Worm (Caenorhabditis elegans): ENCODE data around the gene ndub-5.

ndub-5 gene

DNA sequence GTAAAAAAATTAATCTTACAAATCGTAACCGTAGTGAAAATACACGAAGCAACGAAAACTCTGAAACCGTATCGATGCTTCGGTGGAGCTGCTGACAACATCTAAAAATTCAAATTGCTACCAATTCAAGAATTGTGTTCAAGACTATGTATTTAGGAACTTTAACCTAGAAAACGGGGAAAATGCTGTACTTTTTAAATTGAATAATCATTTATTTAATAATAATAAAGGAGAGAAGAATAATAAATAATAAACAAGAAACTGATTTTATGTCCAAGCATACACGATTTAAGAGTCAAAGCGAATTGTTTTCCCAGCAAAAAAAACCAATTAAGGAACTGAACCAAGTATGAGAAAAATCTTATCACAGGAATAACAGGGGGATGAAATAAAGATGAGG lies 21.6 kb downstream of the ndub-5 start, which contains the start of gene C25H3.17:
TSS of gene C25H3.17 (minus strand) at position 101 of the 400 bp plus-strand sequence.
- TF ChIP-seq mab-5 (tag; optimal IDR thresholded peaks at IDR 0.05), result no peak
- no peak for TF ChIP-seq sem-4 (tag; optimal IDR thresholded peaks at IDR 0.05)
- TF ChIP-seq egl-27 (tag; optimal IDR thresholded peaks at IDR 0.05), result no peak
- TF ChIP-seq dmd-4 (tag; optimal IDR thresholded peaks at IDR 0.05), result no peak
- TF ChIP-seq nhr-6 (tag; optimal IDR thresholded peaks at IDR 0.05), result no peak
- TF ChIP-seq nhr-129 (tag; optimal IDR thresholded peaks at IDR 0.05), result no peak
- TF ChIP-seq alr-1 (tag; optimal IDR thresholded peaks at IDR 0.05), result no peak
- no peak for TF ChIP-seq sma-9 (GFP tag; optimal IDR thresholded peaks at IDR 0.05)
- TF ChIP-seq sma-9 (tag; optimal IDR thresholded peaks at IDR 0.05), result no peak
- TF ChIP-seq ztf-11 (tag; optimal IDR thresholded peaks at IDR 0.05), result no peak
- TF ChIP-seq lin-13 (GFP tag; optimal IDR thresholded peaks at IDR 0.05), result no peak
- no peak for TF ChIP-seq ama-1 (optimal IDR thresholded peaks at IDR 0.05)
- no peak for TF ChIP-seq Y55F3AM.14 (GFP tag; optimal IDR thresholded peaks at IDR 0.05)
- no peak for TF ChIP-seq elt-3 (tag; optimal IDR thresholded peaks at IDR 0.05)
- TF ChIP-seq F13H6.1 (tag; optimal IDR thresholded peaks at IDR 0.05), result no peak
- TF ChIP-seq nhr-12 (tag; optimal IDR thresholded peaks at IDR 0.05), result no peak
- TF ChIP-seq nhr-25 (tag; optimal IDR thresholded peaks at IDR 0.05), result no peak
- TF ChIP-seq ceh-16 (tag; optimal IDR thresholded peaks at IDR 0.05), result no peak

DNA sequence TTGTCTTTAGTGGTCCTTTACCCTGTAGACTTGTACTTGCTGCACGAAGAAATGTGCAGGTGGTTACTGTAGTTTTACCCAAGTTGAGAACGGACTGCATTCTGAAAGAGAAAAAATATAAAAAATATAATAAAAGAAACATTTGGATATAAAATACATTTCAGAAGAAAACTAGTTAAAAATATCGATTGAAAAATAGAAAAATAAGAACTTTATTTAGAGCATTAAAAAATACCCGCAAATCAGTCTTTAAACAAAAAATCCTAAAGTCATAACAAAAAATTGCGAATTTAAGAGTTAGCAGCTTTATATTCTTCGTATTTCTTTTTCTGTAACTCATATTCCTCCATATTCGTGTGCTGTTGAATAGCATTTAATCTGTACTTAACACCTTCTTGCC lies 22.3 kb downstream of the ndub-5 start, which contains the start of gene C25H3.7:
TSS of gene C25H3.7 (minus strand) at position 101 of the 400 bp plus-strand sequence.
- TF ChIP-seq aly-2 (tag; optimal IDR thresholded peaks at IDR 0.05) (no peak), Y55F3AM.14 (GFP tag; optimal IDR thresholded peaks at IDR 0.05) (no peak), ceh-16 (tag; optimal IDR thresholded peaks at IDR 0.05) (no peak), ztf-11 (tag; optimal IDR thresholded peaks at IDR 0.05) (no peak), snpc-4 (tag; optimal IDR thresholded peaks at IDR 0.05) (no peak), zag-1 (tag; optimal IDR thresholded peaks at IDR 0.05) (no peak), lin-13 (GFP tag; optimal IDR thresholded peaks at IDR 0.05) (no peak), sma-3 (GFP tag; optimal IDR thresholded peaks at IDR 0.05) (no peak), nhr-11 (tag; optimal IDR thresholded peaks at IDR 0.05) (no peak), nhr-129 (tag; optimal IDR thresholded peaks at IDR 0.05) (no peak), dmd-4 (tag; optimal IDR thresholded peaks at IDR 0.05) (no peak), unc-39 (tag; optimal IDR thresholded peaks at IDR 0.05) (no peak), C34F6.9 (tag; optimal IDR thresholded peaks at IDR 0.05) (no peak), lin-11 (tag; optimal IDR thresholded peaks at IDR 0.05) (no peak), sem-4 (tag; optimal IDR thresholded peaks at IDR 0.05) (no peak), mdl-1 (tag; optimal IDR thresholded peaks at IDR 0.05) (no peak), alr-1 (tag; optimal IDR thresholded peaks at IDR 0.05) (no peak), nhr-237 (tag; optimal IDR thresholded peaks at IDR 0.05) (no peak), fos-1 (tag; optimal IDR thresholded peaks at IDR 0.05) (no peak), nhr-21 (tag; optimal IDR thresholded peaks at IDR 0.05) (no peak)

DNA sequence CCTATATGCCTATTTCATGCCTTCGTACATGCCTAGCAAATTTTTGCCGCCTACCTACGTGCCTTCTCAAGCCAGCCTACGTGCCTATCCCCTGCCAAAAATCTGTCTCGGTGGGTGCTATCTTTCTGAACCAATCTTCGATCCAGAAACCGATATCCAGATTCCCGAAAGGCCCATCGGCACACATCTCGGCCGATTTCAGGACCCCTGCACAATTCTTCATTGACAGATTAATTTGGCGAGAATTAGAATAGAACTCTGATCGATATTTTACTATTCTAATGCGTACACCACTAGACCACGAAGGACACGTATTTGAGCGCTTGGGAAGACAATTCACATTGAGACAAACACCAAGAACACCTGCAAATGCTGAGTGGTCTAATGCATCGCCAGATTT lies 23.6 kb downstream of the ndub-5 start:
- no peak for TF ChIP-seq ceh-82 (tag; optimal IDR thresholded peaks at IDR 0.05)

DNA sequence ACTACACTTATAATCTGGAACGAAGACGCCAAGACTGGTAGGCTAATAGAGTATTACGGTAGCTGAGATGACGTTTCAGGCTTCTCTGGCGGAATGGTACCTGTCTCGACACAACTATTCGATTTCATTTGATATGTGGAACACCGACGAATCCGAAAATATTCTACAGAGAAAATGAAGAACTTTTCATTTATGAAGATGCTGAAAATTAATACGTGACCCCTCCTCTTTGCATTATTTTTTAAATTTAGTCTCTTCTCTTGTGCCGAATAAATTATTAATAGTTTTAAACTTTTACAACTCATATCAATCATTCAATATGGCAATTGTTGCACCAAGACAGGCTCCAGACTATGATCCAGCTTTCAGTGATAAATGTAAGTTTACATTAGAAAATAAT lies 25.2 kb downstream of the ndub-5 start, which contains the start of gene C25H3.16:
TSS of gene C25H3.16 (plus strand) at position 301 of the 400 bp plus-strand sequence.
- TF ChIP-seq mbf-1 (tag; optimal IDR thresholded peaks at IDR 0.05) (no peak), ztf-4 (tag; optimal IDR thresholded peaks at IDR 0.05) (no peak), dmd-4 (tag; optimal IDR thresholded peaks at IDR 0.05) (no peak)

DNA sequence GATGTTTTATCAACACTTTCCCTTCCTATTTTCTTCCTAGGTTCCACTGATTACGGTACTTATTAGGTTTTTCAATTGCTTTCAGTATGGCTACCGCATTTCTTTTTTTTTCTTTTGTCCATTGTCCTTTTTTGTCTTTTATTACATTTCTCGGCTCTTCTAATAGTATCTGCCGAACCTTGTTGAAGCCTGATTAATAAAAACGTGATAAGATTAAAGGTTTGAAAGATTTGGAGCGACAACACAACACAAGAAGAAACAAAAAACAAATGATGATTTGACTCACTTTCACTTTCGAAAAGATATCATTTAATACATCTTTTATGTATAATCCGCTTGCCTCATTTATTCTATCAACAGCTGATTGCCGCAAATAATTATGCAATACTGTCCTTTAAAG lies 26.1 kb downstream of the ndub-5 start, which contains the start of gene C25H3.15:
TSS of gene C25H3.15 (plus strand) at position 301 of the 400 bp plus-strand sequence.
- no peak for TF ChIP-seq Y55F3AM.14 (GFP tag; optimal IDR thresholded peaks at IDR 0.05)
- TF ChIP-seq lin-13 (GFP tag; optimal IDR thresholded peaks at IDR 0.05), result no peak
- TF ChIP-seq unc-62 (GFP tag; optimal IDR thresholded peaks at IDR 0.05), result no peak
- no peak for TF ChIP-seq ztf-4 (tag; optimal IDR thresholded peaks at IDR 0.05)
- TF ChIP-seq skn-1 (tag; optimal IDR thresholded peaks at IDR 0.05), result no peak
- no peak for TF ChIP-seq nhr-237 (tag; optimal IDR thresholded peaks at IDR 0.05)
- no peak for TF ChIP-seq peb-1 (tag; optimal IDR thresholded peaks at IDR 0.05)
- TF ChIP-seq mbf-1 (tag; optimal IDR thresholded peaks at IDR 0.05), result no peak
- no peak for TF ChIP-seq sma-3 (GFP tag; optimal IDR thresholded peaks at IDR 0.05)
- no peak for TF ChIP-seq ceh-82 (tag; optimal IDR thresholded peaks at IDR 0.05)
- no peak for TF ChIP-seq nhr-129 (tag; optimal IDR thresholded peaks at IDR 0.05)
- no peak for TF ChIP-seq mab-5 (tag; optimal IDR thresholded peaks at IDR 0.05)
- no peak for TF ChIP-seq blmp-1 (tag; optimal IDR thresholded peaks at IDR 0.05; ENCODE audit: insufficient read depth)
- no peak for TF ChIP-seq sem-4 (tag; optimal IDR thresholded peaks at IDR 0.05)
- TF ChIP-seq mdl-1 (tag; optimal IDR thresholded peaks at IDR 0.05), result no peak
- no peak for TF ChIP-seq elt-3 (tag; optimal IDR thresholded peaks at IDR 0.05)

Measured in whole organism, L2 larva.